Fruit fly (Drosophila melanogaster) whole organism, wandering third instar larva: ENCODE measurements around the gene CG33229.

ENCODE experiments used
- Abd-B ChIP-seq: fragments of >200 bp; optimal IDR thresholded peaks from 2 replicates; lab custom pipeline; 2017; ENCODE audit warnings: missing biosample characterization, missing genetic modification characterization
- CG9705 ChIP-seq: fragments of 200-800 bp; sonication (Bioruptor generic); optimal IDR thresholded peaks from 2 replicates; lab custom pipeline; 2018; ENCODE audit warnings: missing biosample characterization, mild to moderate bottlenecking, missing genetic modification characterization
- Hnf4 ChIP-seq: fragments of 200-800 bp; sonication (Bioruptor generic); optimal IDR thresholded peaks from 2 replicates; lab custom pipeline; 2016; ENCODE audit warnings: missing biosample characterization, mild to moderate bottlenecking, missing genetic modification characterization
- Mio ChIP-seq: sonication (Bioruptor generic); optimal IDR thresholded peaks from 2 replicates; lab custom pipeline; 2016; ENCODE audit warnings: missing biosample characterization, missing genetic modification characterization
- N ChIP-seq: fragments of >200 bp; optimal IDR thresholded peaks from 2 replicates; lab custom pipeline; 2018; ENCODE audit warnings: missing biosample characterization, missing external identifiers, missing genetic modification characterization
- Vsx2 ChIP-seq: fragments of 200-300, 225-300 bp; sonication (Bioruptor generic); optimal IDR thresholded peaks from 2 replicates; lab custom pipeline; 2018; ENCODE audit warnings: missing biosample characterization, missing genetic modification characterization; ENCODE audit not compliant: partially characterized antibody
- dsf ChIP-seq: sonication (Bioruptor generic); optimal IDR thresholded peaks from 2 replicates; lab custom pipeline; 2016; ENCODE audit warnings: missing biosample characterization, missing genetic modification characterization, borderline replicate concordance
- h ChIP-seq: fragments of 200-800 bp; sonication (Bioruptor generic); optimal IDR thresholded peaks from 3 replicates; lab custom pipeline; 2016; ENCODE audit warnings: missing biosample characterization, mild to moderate bottlenecking, missing genetic modification characterization
- lola ChIP-seq: fragments of >200 bp; optimal IDR thresholded peaks from 2 replicates; lab custom pipeline; 2017; ENCODE audit warnings: missing biosample characterization, missing genetic modification characterization
- psq ChIP-seq: fragments of 200-800 bp; sonication (Bioruptor generic); optimal IDR thresholded peaks from 3 replicates; lab custom pipeline; 2017; ENCODE audit warnings: missing biosample characterization, mild to moderate bottlenecking, missing genetic modification characterization, moderate library complexity
- tai ChIP-seq: sonication (Bioruptor generic); optimal IDR thresholded peaks from 2 replicates; lab custom pipeline; 2016; ENCODE audit warnings: missing biosample characterization, missing genetic modification characterization
- usp ChIP-seq: fragments of >200 bp; optimal IDR thresholded peaks from 2 replicates; lab custom pipeline; 2017; ENCODE audit warnings: missing biosample characterization, missing genetic modification characterization
- woc ChIP-seq: sonication (Bioruptor generic); optimal IDR thresholded peaks from 2 replicates; lab custom pipeline; 2016; ENCODE audit warnings: missing biosample characterization, mild to moderate bottlenecking, missing genetic modification characterization

dm6 chr3L:233251-233650 lies 9.6 kb downstream of the CG33229 start, which contains the start of gene CG34453:
- TF ChIP-seq Mio (no peak), usp (GFP tag; lab: Kevin White, UChicago) (no peak), dsf (GFP tag; lab: Kevin White, UChicago) (no peak), tai (no peak), h (GFP tag; lab: Kevin White, UChicago) (no peak), woc (GFP tag; lab: Kevin White, UChicago) (no peak), N (GFP tag; lab: Kevin White, UChicago) (no peak), Abd-B (GFP tag; lab: Kevin White, UChicago) (no peak), Vsx2 (GFP tag; lab: Kevin White, UChicago) (no peak), lola (GFP tag; lab: Kevin White, UChicago) (no peak), CG9705 (GFP tag; lab: Kevin White, UChicago) (no peak), Hnf4 (GFP tag; lab: Kevin White, UChicago) (no peak), psq (GFP tag; lab: Kevin White, UChicago) (no peak)
